Fruit fly (Drosophila melanogaster): ENCODE results near the gene Ir20a.

Gene Ir20a

DNA sequence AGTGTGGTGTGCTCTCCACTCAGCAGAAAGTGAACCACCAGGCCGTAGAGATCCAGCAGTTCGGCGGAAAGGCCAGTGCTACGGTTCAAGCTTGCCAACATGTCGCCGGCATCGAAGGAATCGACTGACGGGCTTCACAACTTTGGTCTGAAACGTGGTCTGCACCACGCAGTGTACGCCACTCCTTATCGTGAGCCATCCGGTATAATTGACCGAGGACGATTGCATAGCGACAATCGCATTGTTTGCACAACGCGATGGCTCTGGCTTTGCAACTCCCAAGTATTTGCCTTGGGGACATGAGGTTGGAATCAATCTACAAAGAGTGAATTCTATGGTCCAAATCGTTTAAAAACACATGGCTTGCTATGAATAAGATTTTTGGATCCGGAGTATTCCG is at the start of gene Ir20a:
Gene Ir20a, minus strand, starts transcription at position 101 of the 400 bp plus-strand sequence.
- TF ChIP-seq CG17801 (GFP tag; optimal IDR thresholded peaks at IDR 0.05; ENCODE audit: partially characterized antibody): no peak

- TF ChIP-seq CG17801 (GFP tag; optimal IDR thresholded peaks at IDR 0.05; ENCODE audit: partially characterized antibody): peak; percentile 11
Observed at dm6 chrX:21520002-21520401, 41.3 kb upstream of the Ir20a start.

- TF ChIP-seq CG17801 (GFP tag; optimal IDR thresholded peaks at IDR 0.05; ENCODE audit: partially characterized antibody): peak; percentile 61
Observed at dm6 chrX:21519168-21519671, 40.5 kb upstream of the Ir20a start, which contains the start of gene Cyp6t1. Cyp6t1 (minus strand) TSS chrX:21519218.

- no peak for TF ChIP-seq CG17801 (GFP tag; optimal IDR thresholded peaks at IDR 0.05; ENCODE audit: partially characterized antibody)
Observed at dm6 chrX:21507485-21507884, 28.7 kb upstream of the Ir20a start.

- no peak for TF ChIP-seq CG17801 (GFP tag; optimal IDR thresholded peaks at IDR 0.05; ENCODE audit: partially characterized antibody)
Observed at dm6 chrX:21497025-21497424, 18.3 kb upstream of the Ir20a start.

DNA sequence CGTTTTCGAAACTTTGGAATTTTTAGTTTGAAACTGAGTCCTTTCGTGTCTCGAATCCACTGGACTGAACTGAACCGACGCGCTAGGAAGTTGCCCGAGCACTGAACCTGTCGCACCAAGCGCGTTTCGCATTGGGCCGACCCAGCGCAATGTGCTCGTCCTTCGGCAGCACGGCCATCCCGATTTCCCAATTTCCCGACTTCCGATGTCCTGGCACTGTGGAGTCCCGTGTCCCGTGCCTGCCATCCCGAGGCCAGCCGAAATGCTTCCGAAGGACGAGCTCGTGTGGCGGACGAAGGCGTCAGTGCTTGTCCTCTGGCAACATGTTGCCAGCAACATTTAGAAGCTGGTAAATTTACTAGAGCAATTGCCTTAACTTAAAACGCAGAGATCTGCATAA is 21.1 kb downstream of the Ir20a start, which contains the start of gene DIP-beta:
Gene DIP-beta, minus strand, starts transcription at position 107 of the 400 bp plus-strand sequence.
- no peak for TF ChIP-seq CG17801 (GFP tag; optimal IDR thresholded peaks at IDR 0.05; ENCODE audit: partially characterized antibody)

DNA sequence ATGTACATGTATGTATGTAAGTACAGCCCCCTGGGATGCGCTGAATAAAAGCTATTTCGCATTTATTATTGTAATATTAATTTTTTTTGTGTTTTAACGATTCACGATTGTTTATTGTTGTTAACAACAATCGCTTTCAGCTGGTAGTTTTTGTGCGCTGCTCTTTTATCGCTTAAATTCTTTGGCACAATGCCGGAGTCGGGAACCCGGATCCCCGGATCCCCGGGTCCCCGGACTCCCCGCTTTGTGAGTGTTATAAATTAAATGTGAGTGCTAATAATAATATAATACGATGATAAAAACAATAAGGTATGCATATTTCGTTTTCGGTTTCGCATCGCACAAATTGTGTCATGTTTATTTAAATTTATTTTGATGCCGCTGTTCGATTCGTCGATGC is 38.1 kb downstream of the Ir20a start:
- TF ChIP-seq CG17801 (GFP tag; optimal IDR thresholded peaks at IDR 0.05; ENCODE audit: partially characterized antibody): no peak

DNA sequence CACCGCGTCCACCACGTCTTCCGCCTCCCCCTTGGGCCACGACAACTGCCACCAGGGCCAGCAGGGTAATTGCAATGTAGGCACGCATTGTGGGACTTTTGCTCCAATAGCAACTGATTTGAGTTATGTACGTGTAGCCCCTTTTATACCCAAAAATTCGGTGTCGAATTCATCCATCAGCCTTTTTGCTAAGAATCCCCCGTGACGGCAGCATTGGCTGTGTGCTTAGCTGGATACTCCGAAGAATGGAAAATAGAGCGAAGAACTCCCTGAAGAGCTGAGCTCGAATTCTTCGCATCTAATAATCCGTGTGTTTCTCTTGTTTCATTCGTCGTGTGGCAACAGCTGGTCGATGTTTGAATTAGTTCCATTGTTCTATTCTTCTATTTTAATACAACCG is 49.6 kb downstream of the Ir20a start, which contains the start of gene CG10918:
Gene CG10918, minus strand, starts transcription at position 101 of the 400 bp plus-strand sequence.
- TF ChIP-seq CG17801 (GFP tag; optimal IDR thresholded peaks at IDR 0.05; ENCODE audit: partially characterized antibody): no peak

Measured in ovary, adult (tissue).